Worm (Caenorhabditis elegans) whole organism, young adult: ENCODE measurements around the gene bgnt-1.1.

Experiments used
- lsy-27 ChIP-seq: sonication (generic microtip); optimal IDR thresholded peaks from 2 replicates; lab custom pipeline; 2017; ENCODE audit warnings: missing genetic modification characterization, mild to moderate bottlenecking, missing compliant biosample characterization, antibody characterized with exemption, missing genotype, borderline replicate concordance; ENCODE audit not compliant: insufficient read depth
- somi-1 ChIP-seq: fragments of 200-800 bp; sonication (Bioruptor generic); optimal IDR thresholded peaks from 2 replicates; lab custom pipeline; 2018; ENCODE audit warnings: mild to moderate bottlenecking, missing genetic modification characterization, missing compliant biosample characterization
- unc-62 ChIP-seq: fragments of 150-350 bp; optimal IDR thresholded peaks from 2 replicates; lab custom pipeline; 2014; ENCODE audit warnings: missing biosample characterization, missing genetic modification reagents, missing genetic modification characterization
- ztf-28 ChIP-seq: fragments of 200-800 bp; sonication (Bioruptor generic); IDR thresholded peaks from 2 replicates; pipeline ENCODE4 v1.3.6; 2022; ENCODE audit warnings: missing genetic modification reagents, missing genetic modification characterization, missing compliant biosample characterization
- ztf-6 ChIP-seq: fragments of 200-800 bp; sonication (Bioruptor generic); IDR thresholded peaks from 2 replicates; pipeline ENCODE4 v1.3.6; 2022; ENCODE audit warnings: missing genetic modification reagents, missing genetic modification characterization, missing compliant biosample characterization

DNA sequence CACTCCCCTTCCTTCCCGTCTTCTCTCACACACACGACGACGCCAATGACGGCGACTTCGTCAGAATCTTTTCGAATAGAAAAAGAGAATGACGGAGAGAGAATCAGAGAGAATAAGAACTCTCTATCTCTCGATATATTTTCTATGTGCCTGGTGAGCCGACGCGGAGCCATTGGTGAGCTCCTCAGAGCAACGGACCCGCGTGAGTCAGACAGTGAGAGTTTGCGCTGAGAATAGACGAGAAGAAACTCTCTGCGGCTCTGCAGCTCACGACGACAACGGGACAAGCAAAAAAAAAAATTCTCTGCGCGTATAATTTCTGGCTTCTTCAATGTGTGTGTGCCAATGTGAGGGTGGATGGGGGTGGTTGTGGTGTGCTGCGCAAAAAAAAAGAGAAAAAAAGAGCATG, 27.4 kb downstream of the bgnt-1.1 start:
- TF ChIP-seq somi-1 (GFP tag; lab: Kevin White, UChicago) (peak; percentile 14), unc-62 (no peak), lsy-27 (no peak), ztf-28 (GFP tag; lab: Robert Waterston, UW) (no peak), ztf-6 (GFP tag; lab: Robert Waterston, UW) (no peak)
